Worm (Caenorhabditis elegans) whole organism, L2 larva: Measurements from ENCODE around the gene T19B10.2.

ENCODE experiments used
- F13H6.1 ChIP-seq: sonication (generic microtip); optimal IDR thresholded peaks from 2 replicates; lab custom pipeline; 2016; ENCODE audit warnings: missing genetic modification characterization, missing compliant biosample characterization
- R02D3.7 ChIP-seq: fragments of 150-350 bp; optimal IDR thresholded peaks from 2 replicates; lab custom pipeline; 2014; ENCODE audit warnings: missing biosample characterization, missing genetic modification characterization
- Y55F3AM.14 ChIP-seq: fragments of 200-800 bp; sonication (Bioruptor generic); optimal IDR thresholded peaks from 2 replicates; lab custom pipeline; 2018; ENCODE audit warnings: mild to moderate bottlenecking, missing genetic modification characterization, missing compliant biosample characterization
- alr-1 ChIP-seq: fragments of 150-350 bp; optimal IDR thresholded peaks from 2 replicates; lab custom pipeline; 2014; ENCODE audit warnings: missing biosample characterization, missing genetic modification characterization
- aly-2 ChIP-seq: fragments of 150-350 bp; optimal IDR thresholded peaks from 2 replicates; lab custom pipeline; 2014; ENCODE audit warnings: missing biosample characterization, missing genetic modification characterization
- blmp-1 ChIP-seq: sonication (generic microtip); optimal IDR thresholded peaks from 2 replicates; lab custom pipeline; 2017; ENCODE audit warnings: missing genetic modification characterization, mild to moderate bottlenecking, missing compliant biosample characterization, antibody characterized with exemption, moderate library complexity; ENCODE audit not compliant: insufficient read depth
- ceh-16 ChIP-seq: fragments of 150-350 bp; optimal IDR thresholded peaks from 2 replicates; lab custom pipeline; 2014; ENCODE audit warnings: missing biosample characterization, missing genetic modification characterization
- ceh-82 ChIP-seq: fragments of 150-350 bp; optimal IDR thresholded peaks from 2 replicates; lab custom pipeline; 2014; ENCODE audit warnings: missing biosample characterization, missing genetic modification characterization
- crh-2 ChIP-seq: sonication (generic microtip); optimal IDR thresholded peaks from 2 replicates; lab custom pipeline; 2017; ENCODE audit warnings: missing biosample characterization, missing genetic modification characterization
- dmd-4 ChIP-seq: sonication (generic microtip); optimal IDR thresholded peaks from 2 replicates; lab custom pipeline; 2017; ENCODE audit warnings: missing biosample characterization, missing genetic modification characterization
- egl-27 ChIP-seq: sonication (generic microtip); optimal IDR thresholded peaks from 3 replicates; lab custom pipeline; 2017; ENCODE audit warnings: missing biosample characterization, missing genetic modification reagents, missing genetic modification characterization
- elt-1 ChIP-seq: fragments of 150-350 bp; optimal IDR thresholded peaks from 2 replicates; lab custom pipeline; 2014; ENCODE audit warnings: missing biosample characterization, missing genetic modification characterization
- elt-3 ChIP-seq: sonication (generic microtip); optimal IDR thresholded peaks from 2 replicates; lab custom pipeline; 2017; ENCODE audit warnings: missing biosample characterization, missing genetic modification characterization
- gmeb-1 ChIP-seq: fragments of 150-350 bp; optimal IDR thresholded peaks from 2 replicates; lab custom pipeline; 2014; ENCODE audit warnings: missing biosample characterization, missing genetic modification characterization
- lin-11 ChIP-seq: fragments of 150-350 bp; sonication (generic microtip); optimal IDR thresholded peaks from 2 replicates; lab custom pipeline; 2014; ENCODE audit warnings: missing biosample characterization, missing genetic modification characterization, inconsistent platforms, mixed read lengths
- lsy-2 ChIP-seq, 2 experiments: fragments of 150-350 bp in 1 of 2; sonication (generic microtip) in 1 of 2; optimal IDR thresholded peaks; 2 replicates each; lab custom pipeline; 2014 to 2017; ENCODE audit warnings: missing biosample characterization in 2 of 2, missing genetic modification characterization in 2 of 2
- mab-5 ChIP-seq: fragments of 150-350 bp; optimal IDR thresholded peaks from 2 replicates; lab custom pipeline; 2014; ENCODE audit warnings: missing biosample characterization, missing genetic modification characterization
- mbf-1 ChIP-seq: sonication (generic microtip); optimal IDR thresholded peaks from 2 replicates; lab custom pipeline; 2017; ENCODE audit warnings: missing biosample characterization, missing genetic modification characterization
- mdl-1 ChIP-seq, 2 experiments: fragments of 150-350 bp in 1 of 2; sonication (generic microtip) in 1 of 2; optimal IDR thresholded peaks; 2 replicates each; lab custom pipeline; 2017; ENCODE audit warnings: missing biosample characterization in 2 of 2, missing genetic modification characterization in 2 of 2
- nhr-10 ChIP-seq: sonication (generic microtip); optimal IDR thresholded peaks from 2 replicates; lab custom pipeline; 2017; ENCODE audit warnings: missing biosample characterization, missing genetic modification characterization
- nhr-11 ChIP-seq: fragments of 150-350 bp; optimal IDR thresholded peaks from 2 replicates; lab custom pipeline; 2014; ENCODE audit warnings: missing biosample characterization, missing genetic modification characterization
- nhr-12 ChIP-seq: fragments of 150-350 bp; optimal IDR thresholded peaks from 2 replicates; lab custom pipeline; 2014; ENCODE audit warnings: missing biosample characterization, missing genetic modification characterization
- nhr-129 ChIP-seq: fragments of 150-350 bp; optimal IDR thresholded peaks from 2 replicates; lab custom pipeline; 2014; ENCODE audit warnings: missing biosample characterization, missing genetic modification characterization
- nhr-21 ChIP-seq: fragments of 150-350 bp; optimal IDR thresholded peaks from 2 replicates; lab custom pipeline; 2014; ENCODE audit warnings: missing biosample characterization, missing genetic modification characterization
- nhr-237 ChIP-seq: fragments of 150-350 bp; optimal IDR thresholded peaks from 2 replicates; lab custom pipeline; 2014; ENCODE audit warnings: missing biosample characterization, missing genetic modification characterization
- nhr-25 ChIP-seq: fragments of 150-350 bp; sonication (generic microtip); optimal IDR thresholded peaks from 3 replicates; lab custom pipeline; 2014; ENCODE audit warnings: missing biosample characterization, missing genetic modification characterization
- nhr-6 ChIP-seq: fragments of 150-350 bp; optimal IDR thresholded peaks from 2 replicates; lab custom pipeline; 2014; ENCODE audit warnings: missing biosample characterization, missing genetic modification characterization
- peb-1 ChIP-seq: fragments of 150-350 bp; optimal IDR thresholded peaks from 2 replicates; lab custom pipeline; 2014; ENCODE audit warnings: missing biosample characterization, missing genetic modification characterization
- sem-4 ChIP-seq: fragments of 150-350 bp; optimal IDR thresholded peaks from 2 replicates; lab custom pipeline; 2014; ENCODE audit warnings: missing biosample characterization, missing genetic modification reagents, missing genetic modification characterization
- sma-3 ChIP-seq: sonication (generic microtip); optimal IDR thresholded peaks from 2 replicates; lab custom pipeline; 2016; ENCODE audit warnings: missing genetic modification reagents, missing genetic modification characterization, missing compliant biosample characterization
- sma-9 ChIP-seq, 2 experiments: fragments of 150-350 bp in 1 of 2; sonication (generic microtip) in 1 of 2; optimal IDR thresholded peaks; 2 replicates each; lab custom pipeline; 2014 to 2016; ENCODE audit warnings: missing genetic modification characterization in 2 of 2, mild to moderate bottlenecking in 1 of 2, missing biosample characterization in 1 of 2, missing compliant biosample characterization in 1 of 2, missing genetic modification reagents in 1 of 2, moderate library complexity in 1 of 2
- unc-55 ChIP-seq: fragments of 150-350 bp; sonication (generic microtip); optimal IDR thresholded peaks from 3 replicates; lab custom pipeline; 2014; ENCODE audit warnings: missing biosample characterization, missing genetic modification reagents, missing genetic modification characterization
- unc-62 ChIP-seq: fragments of 150-350 bp; optimal IDR thresholded peaks from 2 replicates; lab custom pipeline; 2014; ENCODE audit warnings: missing biosample characterization, missing genetic modification reagents, missing genetic modification characterization
- ztf-1 ChIP-seq: fragments of 200-800 bp; sonication (Bioruptor generic); conservative IDR thresholded peaks from 2 replicates; pipeline ENCODE4 v1.3.6; 2022; ENCODE audit warnings: missing genetic modification characterization, missing compliant biosample characterization
- ztf-11 ChIP-seq: sonication (generic microtip); optimal IDR thresholded peaks from 2 replicates; lab custom pipeline; 2017; ENCODE audit warnings: missing biosample characterization, missing genetic modification characterization
- ztf-4 ChIP-seq: fragments of 150-350 bp; optimal IDR thresholded peaks from 2 replicates; lab custom pipeline; 2014; ENCODE audit warnings: missing biosample characterization, missing genetic modification characterization

Gene T19B10.2

DNA sequence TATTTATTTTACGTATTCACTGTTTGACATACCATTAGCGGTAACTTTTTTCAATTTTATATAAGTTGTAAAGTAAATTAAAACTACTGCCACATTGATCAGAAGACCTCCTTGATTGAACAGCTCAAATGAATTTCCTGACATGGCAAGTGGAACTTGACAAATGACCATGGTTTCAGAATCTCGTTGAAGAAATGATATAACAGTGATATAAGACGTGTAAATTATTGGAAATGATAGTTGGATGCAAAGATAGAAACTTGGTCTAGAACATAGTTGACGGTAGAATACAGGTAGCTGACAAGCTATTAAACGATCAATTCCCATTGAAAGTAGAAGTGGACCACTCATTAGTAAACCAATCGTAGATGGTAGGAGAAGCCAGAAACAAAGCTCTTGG, 30.7 kb downstream of the T19B10.2 start:
- TF ChIP-seq nhr-129 (no peak), ceh-82 (tag; lab: Kevin White, UChicago) (no peak), mdl-1 (tag; optimal IDR thresholded peaks at IDR 0.05; lab: Kevin White, UChicago) (no peak), nhr-6 (tag; lab: Kevin White, UChicago) (no peak), unc-62 (GFP tag; lab: Kevin White, UChicago) (no peak), ztf-11 (tag; lab: Kevin White, UChicago) (no peak), dmd-4 (no peak)

DNA sequence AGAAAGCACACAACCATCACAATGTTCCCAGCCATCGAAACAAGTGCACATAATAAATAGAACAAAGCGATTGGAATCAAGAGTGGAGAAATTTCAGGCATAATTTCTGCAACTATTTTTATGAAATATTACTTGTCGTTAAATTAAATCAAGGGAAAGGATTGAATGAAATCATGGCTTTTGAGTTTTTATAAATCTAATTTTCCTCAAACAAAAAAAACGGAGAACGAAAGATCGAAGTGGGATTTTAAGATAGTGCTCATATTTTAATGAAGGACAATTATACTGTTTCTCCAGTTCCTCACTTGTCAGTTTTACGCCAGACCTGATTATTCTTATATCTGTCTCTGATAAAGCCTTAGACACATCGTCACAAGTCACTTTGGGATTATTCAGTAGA, 31.3 kb downstream of the T19B10.2 start, which contains the start of gene srsx-33:
Gene srsx-33, minus strand, starts transcription at position 101 of the 400 bp plus-strand sequence.
- TF ChIP-seq ztf-4 (tag; lab: Kevin White, UChicago): no peak
- no peak for TF ChIP-seq egl-27
- TF ChIP-seq nhr-10 (tag; lab: Kevin White, UChicago): no peak
- no peak for TF ChIP-seq nhr-129
- TF ChIP-seq sma-9 (GFP tag; optimal IDR thresholded peaks at IDR 0.05; lab: Kevin White, UChicago): no peak
- TF ChIP-seq sma-9 (tag; optimal IDR thresholded peaks at IDR 0.05; lab: Kevin White, UChicago): no peak
- no peak for TF ChIP-seq unc-55 (GFP tag; lab: Kevin White, UChicago)
- TF ChIP-seq ztf-11 (tag; lab: Kevin White, UChicago): no peak
- no peak for TF ChIP-seq lin-11
- TF ChIP-seq F13H6.1 (tag; lab: Kevin White, UChicago): no peak
- TF ChIP-seq gmeb-1 (tag; lab: Kevin White, UChicago): no peak
- no peak for TF ChIP-seq nhr-6 (tag; lab: Kevin White, UChicago)
- no peak for TF ChIP-seq nhr-21 (tag; lab: Kevin White, UChicago)
- TF ChIP-seq sma-3 (GFP tag; lab: Kevin White, UChicago): no peak
- no peak for TF ChIP-seq lsy-2 (tag; optimal IDR thresholded peaks at IDR 0.05; lab: Kevin White, UChicago)
- no peak for TF ChIP-seq nhr-11 (tag; lab: Kevin White, UChicago)
- no peak for TF ChIP-seq ceh-16
- TF ChIP-seq mbf-1 (tag; lab: Kevin White, UChicago): no peak
- no peak for TF ChIP-seq R02D3.7 (tag; lab: Kevin White, UChicago)
- no peak for TF ChIP-seq Y55F3AM.14

DNA sequence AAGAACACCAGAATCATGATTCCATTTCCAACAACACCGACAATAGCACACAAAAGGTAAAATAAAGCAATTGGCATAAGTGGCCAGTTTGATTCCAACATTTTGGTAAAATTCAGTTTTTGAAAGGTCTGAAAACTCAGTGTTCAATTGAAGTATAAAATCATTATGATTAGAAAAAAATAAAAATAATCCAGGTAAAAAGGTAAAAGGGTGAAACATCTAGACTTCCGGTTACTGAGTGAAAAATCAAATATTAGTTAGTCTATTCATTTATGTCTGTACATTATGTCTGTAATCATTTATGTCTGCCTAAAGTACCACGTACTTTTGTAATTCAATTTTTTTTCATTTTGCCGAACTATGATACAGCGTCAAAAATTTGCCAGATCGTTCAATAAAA, 33.9 kb downstream of the T19B10.2 start, which contains the start of gene srsx-31:
Gene srsx-31, minus strand, starts transcription at position 101 of the 400 bp plus-strand sequence.
- TF ChIP-seq blmp-1 (tag; lab: Kevin White, UChicago): no peak
- no peak for TF ChIP-seq alr-1 (tag; lab: Kevin White, UChicago)
- no peak for TF ChIP-seq aly-2 (tag; lab: Kevin White, UChicago)
- no peak for TF ChIP-seq egl-27
- no peak for TF ChIP-seq gmeb-1 (tag; lab: Kevin White, UChicago)
- TF ChIP-seq ceh-16: no peak
- no peak for TF ChIP-seq F13H6.1 (tag; lab: Kevin White, UChicago)
- TF ChIP-seq, all 48 proteins: peak for 0

DNA sequence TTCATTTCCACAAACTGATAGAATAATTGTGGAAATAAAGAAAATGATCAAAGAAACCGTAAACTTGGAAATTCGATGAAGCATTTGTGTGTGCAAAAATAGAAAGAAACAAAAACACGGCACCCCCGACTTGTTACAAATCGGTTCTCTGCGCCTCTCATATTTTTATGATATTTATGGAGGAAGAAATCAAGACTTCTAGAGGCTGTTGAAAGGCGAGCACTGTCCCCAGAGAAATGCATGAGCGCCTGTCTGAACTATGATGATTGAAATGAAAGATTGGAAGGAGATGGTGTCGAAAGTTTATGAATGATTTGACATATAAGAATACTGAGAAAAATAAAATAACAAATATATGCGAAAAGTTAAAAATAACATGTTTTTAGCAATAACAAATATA, 37.8 kb downstream of the T19B10.2 start, which contains the start of gene lgc-36:
Gene lgc-36, minus strand, starts transcription at position 101 of the 400 bp plus-strand sequence.
- no peak for TF ChIP-seq mab-5 (tag; lab: Kevin White, UChicago)
- TF ChIP-seq elt-3: no peak
- TF ChIP-seq unc-55 (GFP tag; lab: Kevin White, UChicago): no peak
- TF ChIP-seq crh-2 (tag; lab: Kevin White, UChicago): no peak
- TF ChIP-seq sem-4 (tag; lab: Kevin White, UChicago): no peak
- no peak for TF ChIP-seq unc-62 (GFP tag; lab: Kevin White, UChicago)
- TF ChIP-seq ceh-16: no peak
- TF ChIP-seq ztf-4 (tag; lab: Kevin White, UChicago): no peak
- no peak for TF ChIP-seq ztf-1 (GFP tag; lab: Robert Waterston, UW)
- TF ChIP-seq ztf-11 (tag; lab: Kevin White, UChicago): no peak
- no peak for TF ChIP-seq nhr-21 (tag; lab: Kevin White, UChicago)
- TF ChIP-seq sma-9 (GFP tag; optimal IDR thresholded peaks at IDR 0.05; lab: Kevin White, UChicago): no peak
- no peak for TF ChIP-seq sma-9 (tag; optimal IDR thresholded peaks at IDR 0.05; lab: Kevin White, UChicago)
- no peak for TF ChIP-seq ceh-82 (tag; lab: Kevin White, UChicago)
- TF ChIP-seq nhr-25: no peak
- no peak for TF ChIP-seq peb-1 (tag; lab: Kevin White, UChicago)
- no peak for TF ChIP-seq lin-11
- TF ChIP-seq aly-2 (tag; lab: Kevin White, UChicago): no peak

DNA sequence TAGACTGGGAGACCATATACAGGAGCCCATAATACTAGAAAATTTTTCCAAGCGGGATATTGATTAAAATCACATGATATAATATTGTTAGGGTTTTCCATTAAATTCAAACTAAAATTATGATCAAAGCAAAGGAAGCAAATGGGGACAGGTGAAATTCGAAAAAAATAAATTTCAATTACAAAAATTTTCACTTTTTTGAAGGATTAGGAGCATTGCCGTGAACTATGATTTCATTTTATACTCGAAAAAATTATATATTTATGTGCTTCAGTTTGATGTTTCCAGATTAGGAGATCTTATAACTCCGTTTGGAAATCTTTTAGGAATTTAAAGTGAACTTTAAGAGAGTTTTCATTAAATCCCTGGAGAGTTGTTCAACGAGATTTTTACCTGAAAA, 39.5 kb downstream of the T19B10.2 start, which contains the start of gene F07B10.7:
Gene F07B10.7, minus strand, starts transcription at position 101 of the 400 bp plus-strand sequence.
- TF ChIP-seq nhr-237 (tag; lab: Kevin White, UChicago) (no peak), peb-1 (tag; lab: Kevin White, UChicago) (no peak), nhr-12 (tag; lab: Kevin White, UChicago) (no peak), elt-1 (tag; lab: Kevin White, UChicago) (no peak), nhr-10 (tag; lab: Kevin White, UChicago) (no peak)
- TF ChIP-seq, all 48 proteins: peak for 0
